Fruit fly (Drosophila melanogaster): ENCODE results near the gene Grip.

- no peak for TF ChIP-seq kay (GFP tag; ENCODE audit: borderline replicate concordance)
- no peak for TF ChIP-seq CG11617 (GFP tag; optimal IDR thresholded peaks at IDR 0.05)
- no peak for TF ChIP-seq CG1620 (GFP tag; optimal IDR thresholded peaks at IDR 0.05)
Observed at dm6 chrX:6021414-6021813, 55.3 kb downstream of the Grip start.
